1 worm cellular context compared by ENCODE assay signal in the genomic region with DNA sequence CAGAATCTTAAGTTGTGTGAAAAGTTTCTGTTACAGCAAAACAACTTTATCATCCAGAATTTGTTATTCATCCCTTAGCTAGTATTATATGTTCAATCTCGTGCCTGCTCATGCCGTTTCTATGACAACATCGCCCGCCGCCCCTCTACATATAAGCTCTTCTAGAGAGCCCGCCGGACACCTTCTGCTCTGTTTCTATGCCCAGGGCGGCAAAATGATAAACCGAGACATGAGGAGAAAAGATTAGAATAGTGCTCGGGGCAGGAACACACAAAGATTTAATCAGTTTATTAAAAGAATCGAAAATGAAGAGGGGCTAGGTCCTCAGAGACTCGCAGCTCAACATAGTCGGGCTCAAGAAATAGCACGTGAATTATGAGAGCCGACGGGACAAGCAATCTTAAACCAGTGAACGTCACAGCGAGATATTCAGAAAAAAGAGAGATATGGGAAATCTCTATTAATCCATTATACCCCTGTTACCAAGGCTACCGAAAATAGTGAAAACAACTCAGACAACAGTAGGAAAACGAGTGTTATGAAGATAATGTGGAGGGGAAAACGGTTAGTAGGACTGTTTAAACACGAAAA.
TF ChIP-seq lines count a peak whose summit lies in the region.

No protein-coding gene starts in this region.

TF ChIP-seq in whole organism, L1 larva, 84 proteins besides CTCF, POLR2A, EP300 and RAD21 (continued from another document):
- TF ChIP-seq ceh-88 (GFP tag; IDR thresholded peaks at IDR 0.05; lab: Robert Waterston, UW) (no peak), lin-39 (tag; optimal IDR thresholded peaks at IDR 0.05; lab: Kevin White, UChicago) (no peak), lin-14 (GFP tag; optimal IDR thresholded peaks at IDR 0.05; lab: Kevin White, UChicago) (no peak), ztf-11 (tag; optimal IDR thresholded peaks at IDR 0.05; lab: Kevin White, UChicago) (peak in 1 of 2 experiments; percentile 48), alr-1 (tag; optimal IDR thresholded peaks at IDR 0.05; lab: Kevin White, UChicago; ENCODE audit: borderline replicate concordance) (no peak), ets-5 (GFP tag; IDR thresholded peaks at IDR 0.05; lab: Robert Waterston, UW) (no peak), mab-9 (GFP tag; IDR thresholded peaks at IDR 0.05; lab: Robert Waterston, UW) (no peak), dpl-1 (GFP tag; optimal IDR thresholded peaks at IDR 0.05; lab: Kevin White, UChicago) (no peak), pax-3 (tag; optimal IDR thresholded peaks at IDR 0.05; lab: Kevin White, UChicago) (peak; percentile 53), snpc-4 (tag; optimal IDR thresholded peaks at IDR 0.05; lab: Kevin White, UChicago) (peak; percentile 12), nhr-19 (GFP tag; conservative IDR thresholded peaks at IDR 0.05; lab: Robert Waterston, UW) (peak; percentile 71), nhr-20 (tag; optimal IDR thresholded peaks at IDR 0.05; lab: Kevin White, UChicago) (peak; percentile 49), elt-2 (tag; optimal IDR thresholded peaks at IDR 0.05; lab: Kevin White, UChicago) (peak; percentile 55), nhr-237 (tag; optimal IDR thresholded peaks at IDR 0.05; lab: Kevin White, UChicago) (no peak), unc-130 (tag; optimal IDR thresholded peaks at IDR 0.05; lab: Kevin White, UChicago) (peak; percentile 30), egl-27 (tag; optimal IDR thresholded peaks at IDR 0.05; lab: Kevin White, UChicago) (no peak), sup-37 (GFP tag; optimal IDR thresholded peaks at IDR 0.05; lab: Kevin White, UChicago) (no peak), C04F5.9 (tag; optimal IDR thresholded peaks at IDR 0.05; lab: Kevin White, UChicago) (no peak), lsy-2 (tag; optimal IDR thresholded peaks at IDR 0.05; lab: Kevin White, UChicago) (peak; percentile 39 to 47), nhr-71 (tag; optimal IDR thresholded peaks at IDR 0.05; lab: Kevin White, UChicago) (peak; percentile 64), sox-4 (tag; optimal IDR thresholded peaks at IDR 0.05; lab: Kevin White, UChicago) (peak; percentile 88), F16B12.6 (tag; optimal IDR thresholded peaks at IDR 0.05; lab: Kevin White, UChicago) (no peak), skn-1 (tag; optimal IDR thresholded peaks at IDR 0.05; lab: Kevin White, UChicago) (peak; percentile 81), ceh-82 (tag; optimal IDR thresholded peaks at IDR 0.05; lab: Kevin White, UChicago) (peak; percentile 7 to 50 (median 40)), ceh-63 (GFP tag; optimal IDR thresholded peaks at IDR 0.05; lab: Kevin White, UChicago) (no peak), unc-86 (tag; optimal IDR thresholded peaks at IDR 0.05; lab: Kevin White, UChicago) (peak; percentile 29), snu-23 (GFP tag; optimal IDR thresholded peaks at IDR 0.05; lab: Kevin White, UChicago) (peak; percentile 83)
